Fruit fly (Drosophila melanogaster): ENCODE data around the gene Or10a.

Or10a gene

dm6 chrX:11390625-11391363, 26.4 kb downstream of the Or10a start (continued):
- TF ChIP-seq svp (GFP tag) (no peak), OdsH (GFP tag; optimal IDR thresholded peaks at IDR 0.05) (peak; percentile 63), Hr4 (GFP tag; optimal IDR thresholded peaks at IDR 0.05) (peak; percentile 75), vri (GFP tag; optimal IDR thresholded peaks at IDR 0.05) (no peak), CG11294 (GFP tag; IDR thresholded peaks at IDR 0.05) (peak; percentile 73), eg (GFP tag; IDR thresholded peaks at IDR 0.05) (peak; percentile 94), CG34406 (GFP tag; optimal IDR thresholded peaks at IDR 0.05) (peak; percentile 52), esn (GFP tag; optimal IDR thresholded peaks at IDR 0.05) (peak; percentile 50), CG32006 (GFP tag; optimal IDR thresholded peaks at IDR 0.05) (peak; percentile 87), CG4318 (GFP tag; optimal IDR thresholded peaks at IDR 0.05) (peak; percentile 56), Ets96B (tag; optimal IDR thresholded peaks at IDR 0.05) (peak; percentile 55), cyc (GFP tag; optimal IDR thresholded peaks at IDR 0.05) (peak; percentile 50), fkh (GFP tag; optimal IDR thresholded peaks at IDR 0.05) (peak; percentile 5), Lpt (GFP tag; optimal IDR thresholded peaks at IDR 0.05) (peak; percentile 45), fd59A (GFP tag; optimal IDR thresholded peaks at IDR 0.05) (peak; percentile 39), CG11762 (GFP tag; optimal IDR thresholded peaks at IDR 0.05; ENCODE audit: insufficient read depth) (peak; percentile 42), CG1621 (tag; optimal IDR thresholded peaks at IDR 0.05) (peak; percentile 43), topi (GFP tag; optimal IDR thresholded peaks at IDR 0.05) (peak; percentile 44), Eip93F (GFP tag; optimal IDR thresholded peaks at IDR 0.05) (no peak), CG15336 (GFP tag; IDR thresholded peaks at IDR 0.05) (peak; percentile 83), spab (GFP tag; optimal IDR thresholded peaks at IDR 0.05) (peak; percentile 42), CG10631 (GFP tag; optimal IDR thresholded peaks at IDR 0.05) (peak; percentile 70), Eip75B (GFP tag; optimal IDR thresholded peaks at IDR 0.05) (peak; percentile 68), lz (GFP tag; optimal IDR thresholded peaks at IDR 0.05) (peak; percentile 38), achi (GFP tag; optimal IDR thresholded peaks at IDR 0.05) (peak; percentile 56)

- peak; percentile 40 for TF ChIP-seq Lpt (GFP tag; optimal IDR thresholded peaks at IDR 0.05)
- TF ChIP-seq Hr39 (GFP tag; optimal IDR thresholded peaks at IDR 0.05): no peak
- TF ChIP-seq CG6854 (GFP tag; optimal IDR thresholded peaks at IDR 0.05): peak; percentile 32
- peak; percentile 76 for TF ChIP-seq fkh (GFP tag; optimal IDR thresholded peaks at IDR 0.05)
- peak; percentile 48 for TF ChIP-seq svp (GFP tag)
- TF ChIP-seq ss (GFP tag; optimal IDR thresholded peaks at IDR 0.05): peak in 1 of 2 experiments; percentile 28
- 0 out of 3 replicates have a peak, but pooled peaks have one; percentile 7 for TF ChIP-seq eg (GFP tag; IDR thresholded peaks at IDR 0.05)
- peak; percentile 36 for TF ChIP-seq CG6276 (GFP tag; optimal IDR thresholded peaks at IDR 0.05)
- TF ChIP-seq Eip78C (GFP tag): peak; percentile 16
- no peak for TF ChIP-seq fd85E (GFP tag; optimal IDR thresholded peaks at IDR 0.05)
- no peak for TF ChIP-seq CG8319 (GFP tag; optimal IDR thresholded peaks at IDR 0.05)
- TF ChIP-seq CG1621 (tag; optimal IDR thresholded peaks at IDR 0.05): peak; percentile 9
- TF ChIP-seq CG6163 (GFP tag; IDR thresholded peaks at IDR 0.05): peak; percentile 45; the same call in 1 of the 3 replicates
Observed at dm6 chrX:11389494-11390447, 27.5 kb downstream of the Or10a start.

- no peak for TF ChIP-seq CG16779 (tag; optimal IDR thresholded peaks at IDR 0.05)
- TF ChIP-seq CG34406 (GFP tag; optimal IDR thresholded peaks at IDR 0.05): no peak
- no peak for TF ChIP-seq Hr4 (GFP tag; optimal IDR thresholded peaks at IDR 0.05)
- no peak for TF ChIP-seq Ets96B (tag; optimal IDR thresholded peaks at IDR 0.05)
- TF ChIP-seq CG11294 (GFP tag; IDR thresholded peaks at IDR 0.05): no peak
- no peak for TF ChIP-seq CG8119 (GFP tag; IDR thresholded peaks at IDR 0.05)
- no peak for TF ChIP-seq ss (GFP tag; optimal IDR thresholded peaks at IDR 0.05)
- no peak for TF ChIP-seq dac (GFP tag; optimal IDR thresholded peaks at IDR 0.05)
- no peak for TF ChIP-seq CG8632 (GFP tag; optimal IDR thresholded peaks at IDR 0.05)
- no peak for TF ChIP-seq Smox (GFP tag; optimal IDR thresholded peaks at IDR 0.05)
- TF ChIP-seq pdm3 (GFP tag; optimal IDR thresholded peaks at IDR 0.05): no peak
- TF ChIP-seq Ets21C (GFP tag; optimal IDR thresholded peaks at IDR 0.05): no peak
- TF ChIP-seq fd85E (GFP tag; optimal IDR thresholded peaks at IDR 0.05): no peak
- no peak for TF ChIP-seq vri (GFP tag; optimal IDR thresholded peaks at IDR 0.05)
- TF ChIP-seq Hr38 (GFP tag; optimal IDR thresholded peaks at IDR 0.05): no peak
- no peak for TF ChIP-seq esn (GFP tag; optimal IDR thresholded peaks at IDR 0.05)
- TF ChIP-seq CG31627 (GFP tag; optimal IDR thresholded peaks at IDR 0.05): no peak
- TF ChIP-seq eg (GFP tag; IDR thresholded peaks at IDR 0.05): no peak
- no peak for TF ChIP-seq Eip75B (GFP tag; optimal IDR thresholded peaks at IDR 0.05)
- TF ChIP-seq CG3919 (GFP tag; optimal IDR thresholded peaks at IDR 0.05): no peak
Observed at dm6 chrX:11385498-11385897, 31.7 kb downstream of the Or10a start.

Data from whole organism, prepupa.